Fruit fly (Drosophila melanogaster): ENCODE measurements around the gene CG31445.
A peak's percentile ranks its signal among the peaks of the same experiment; 100 is the strongest.

The CG31445 gene

dm6 chr3R:29218001-29218400 is 26.6 kb downstream of the CG31445 start:
- TF ChIP-seq CG1620 (GFP tag; optimal IDR thresholded peaks at IDR 0.05) (no peak), Crg-1 (GFP tag; optimal IDR thresholded peaks at IDR 0.05) (no peak), toe (GFP tag; optimal IDR thresholded peaks at IDR 0.05) (no peak), tj (GFP tag; optimal IDR thresholded peaks at IDR 0.05) (no peak), Clk (GFP tag; optimal IDR thresholded peaks at IDR 0.05) (no peak), ovo (GFP tag; optimal IDR thresholded peaks at IDR 0.05) (no peak), CG11617 (GFP tag; optimal IDR thresholded peaks at IDR 0.05) (no peak), CG14711 (tag; optimal IDR thresholded peaks at IDR 0.05) (no peak), CG12768 (GFP tag; optimal IDR thresholded peaks at IDR 0.05) (no peak), cnc (optimal IDR thresholded peaks at IDR 0.05) (no peak), kay (GFP tag; ENCODE audit: borderline replicate concordance) (no peak), CG7101 (tag; optimal IDR thresholded peaks at IDR 0.05) (no peak), cic (GFP tag; optimal IDR thresholded peaks at IDR 0.05) (no peak), pad (GFP tag; optimal IDR thresholded peaks at IDR 0.05) (no peak), CG33017 (tag; optimal IDR thresholded peaks at IDR 0.05) (no peak)

dm6 chr3R:29217309-29217708 is 27.3 kb downstream of the CG31445 start:
- TF ChIP-seq tj (GFP tag; optimal IDR thresholded peaks at IDR 0.05) (no peak), Mnt (GFP tag; optimal IDR thresholded peaks at IDR 0.05) (no peak), cic (GFP tag; optimal IDR thresholded peaks at IDR 0.05) (no peak), pad (GFP tag; optimal IDR thresholded peaks at IDR 0.05) (no peak), CG11617 (GFP tag; optimal IDR thresholded peaks at IDR 0.05) (no peak), ovo (GFP tag; optimal IDR thresholded peaks at IDR 0.05) (no peak), Crg-1 (GFP tag; optimal IDR thresholded peaks at IDR 0.05) (no peak), CG7101 (tag; optimal IDR thresholded peaks at IDR 0.05) (no peak)

dm6 chr3R:29216484-29216863 is 28.2 kb downstream of the CG31445 start:
- TF ChIP-seq tj (GFP tag; optimal IDR thresholded peaks at IDR 0.05), result peak; percentile 99
- TF ChIP-seq CG7101 (tag; optimal IDR thresholded peaks at IDR 0.05), result no peak

- TF ChIP-seq Hr96 (GFP tag; optimal IDR thresholded peaks at IDR 0.05), result no peak
- no peak for TF ChIP-seq CG14711 (tag; optimal IDR thresholded peaks at IDR 0.05)
- no peak for TF ChIP-seq ovo (GFP tag; optimal IDR thresholded peaks at IDR 0.05)
- TF ChIP-seq CG33017 (tag; optimal IDR thresholded peaks at IDR 0.05), result peak; percentile 27
These were observed 28.8 kb downstream of the CG31445 start for dm6 chr3R:29215652-29216483.

- peak; percentile 38 for TF ChIP-seq Mnt (GFP tag; optimal IDR thresholded peaks at IDR 0.05)
- peak; percentile 27 for TF ChIP-seq CG7045 (GFP tag; optimal IDR thresholded peaks at IDR 0.05)
- no peak for TF ChIP-seq CG1620 (GFP tag; optimal IDR thresholded peaks at IDR 0.05)
- no peak for TF ChIP-seq cnc (optimal IDR thresholded peaks at IDR 0.05)
- TF ChIP-seq ovo (GFP tag; optimal IDR thresholded peaks at IDR 0.05), result peak; percentile 72
- peak; percentile 10 for TF ChIP-seq CG7101 (tag; optimal IDR thresholded peaks at IDR 0.05)
- TF ChIP-seq Hr96 (GFP tag; optimal IDR thresholded peaks at IDR 0.05), result no peak
- TF ChIP-seq CG14711 (tag; optimal IDR thresholded peaks at IDR 0.05), result peak; percentile 43
- peak; percentile 50 for TF ChIP-seq CG33017 (tag; optimal IDR thresholded peaks at IDR 0.05)
- peak; percentile 94 for TF ChIP-seq pad (GFP tag; optimal IDR thresholded peaks at IDR 0.05)
- no peak for TF ChIP-seq CG5204 (GFP tag; optimal IDR thresholded peaks at IDR 0.05)
- peak; percentile 31 for TF ChIP-seq CG12768 (GFP tag; optimal IDR thresholded peaks at IDR 0.05)
- peak; percentile 2 for TF ChIP-seq bab1 (GFP tag; optimal IDR thresholded peaks at IDR 0.05)
- TF ChIP-seq cic (GFP tag; optimal IDR thresholded peaks at IDR 0.05), result peak; percentile 72
- peak; percentile 97 for TF ChIP-seq kay (GFP tag; ENCODE audit: borderline replicate concordance)
These were observed 29.6 kb downstream of the CG31445 start for dm6 chr3R:29214982-29215533.

dm6 chr3R:29214262-29214661 is 30.4 kb downstream of the CG31445 start:
- peak; percentile 99 for TF ChIP-seq ovo (GFP tag; optimal IDR thresholded peaks at IDR 0.05)
- TF ChIP-seq CG7101 (tag; optimal IDR thresholded peaks at IDR 0.05), result peak; percentile 100
- peak; percentile 97 for TF ChIP-seq cic (GFP tag; optimal IDR thresholded peaks at IDR 0.05)
- peak; percentile 99 for TF ChIP-seq CG11617 (GFP tag; optimal IDR thresholded peaks at IDR 0.05)
- peak; percentile 99 for TF ChIP-seq toe (GFP tag; optimal IDR thresholded peaks at IDR 0.05)
- peak; percentile 100 for TF ChIP-seq CG14711 (tag; optimal IDR thresholded peaks at IDR 0.05)
- TF ChIP-seq Mnt (GFP tag; optimal IDR thresholded peaks at IDR 0.05), result peak; percentile 99
- peak; percentile 100 for TF ChIP-seq bab1 (GFP tag; optimal IDR thresholded peaks at IDR 0.05)
- TF ChIP-seq CG7045 (GFP tag; optimal IDR thresholded peaks at IDR 0.05), result peak; percentile 100
- TF ChIP-seq kay (GFP tag; ENCODE audit: borderline replicate concordance), result peak; percentile 99
- peak; percentile 100 for TF ChIP-seq CG1620 (GFP tag; optimal IDR thresholded peaks at IDR 0.05)
- TF ChIP-seq Clk (GFP tag; optimal IDR thresholded peaks at IDR 0.05), result peak; percentile 99
- TF ChIP-seq Hr96 (GFP tag; optimal IDR thresholded peaks at IDR 0.05), result peak; percentile 99
- no peak for TF ChIP-seq cnc (optimal IDR thresholded peaks at IDR 0.05)
- peak; percentile 100 for TF ChIP-seq CG12768 (GFP tag; optimal IDR thresholded peaks at IDR 0.05)
- TF ChIP-seq tj (GFP tag; optimal IDR thresholded peaks at IDR 0.05), result peak; percentile 99
- peak; percentile 99 for TF ChIP-seq CG33017 (tag; optimal IDR thresholded peaks at IDR 0.05)
- peak; percentile 99 for TF ChIP-seq Crg-1 (GFP tag; optimal IDR thresholded peaks at IDR 0.05)
- TF ChIP-seq CG5204 (GFP tag; optimal IDR thresholded peaks at IDR 0.05), result peak; percentile 100
- peak; percentile 95 for TF ChIP-seq pad (GFP tag; optimal IDR thresholded peaks at IDR 0.05)

All from whole organism, adult.